Fruit fly (Drosophila melanogaster) whole organism, prepupa: Measurements from ENCODE around the gene CG10089.
A peak's percentile ranks its signal among the peaks of the same experiment; 100 is the strongest.

Experiments
- Blimp-1 ChIP-seq: fragments of 200-800 bp; sonication (Bioruptor generic); optimal IDR thresholded peaks from 3 replicates; lab custom pipeline; 2017; ENCODE audit warnings: missing biosample characterization, missing genetic modification characterization, mild to moderate bottlenecking, moderate library complexity, missing genetic modification reagents
- CG10631 ChIP-seq: fragments of 200-800 bp; sonication (Bioruptor generic); optimal IDR thresholded peaks from 2 replicates; lab custom pipeline; 2016; ENCODE audit warnings: missing biosample characterization, missing genetic modification characterization
- CG11294 ChIP-seq: fragments of 200-800 bp; sonication (Bioruptor generic); IDR thresholded peaks from 2 replicates; pipeline ENCODE4 v1.3.6; 2022; ENCODE audit warnings: missing biosample characterization, missing genetic modification characterization
- CG11762 ChIP-seq: fragments of 200-800 bp; sonication (Bioruptor generic); optimal IDR thresholded peaks from 3 replicates; lab custom pipeline; 2016; ENCODE audit warnings: missing biosample characterization, missing genetic modification characterization; ENCODE audit not compliant: insufficient read depth
- CG11902 ChIP-seq: fragments of 200-800 bp; sonication (Bioruptor generic); optimal IDR thresholded peaks from 3 replicates; lab custom pipeline; 2016; ENCODE audit warnings: missing biosample characterization, missing genetic modification characterization
- CG15336 ChIP-seq: fragments of 200-800 bp; sonication (Bioruptor generic); IDR thresholded peaks from 2 replicates; pipeline ENCODE4 v1.3.6; 2022; ENCODE audit warnings: missing biosample characterization, missing genetic modification characterization
- CG1621 ChIP-seq: fragments of 200-800 bp; sonication (Bioruptor generic); optimal IDR thresholded peaks from 3 replicates; lab custom pipeline; 2018; ENCODE audit warnings: missing biosample characterization, mild to moderate bottlenecking, missing genetic modification characterization
- CG16779 ChIP-seq: fragments of 200-800 bp; sonication (Bioruptor generic); optimal IDR thresholded peaks from 3 replicates; lab custom pipeline; 2017; ENCODE audit warnings: missing biosample characterization, mild to moderate bottlenecking, missing genetic modification characterization
- CG34406 ChIP-seq: fragments of 200-800 bp; sonication (Bioruptor generic); optimal IDR thresholded peaks from 3 replicates; lab custom pipeline; 2016; ENCODE audit warnings: missing biosample characterization, missing genetic modification characterization
- CG3919 ChIP-seq: fragments of 200-800 bp; sonication (Bioruptor generic); optimal IDR thresholded peaks from 3 replicates; lab custom pipeline; 2016; ENCODE audit warnings: missing biosample characterization, missing genetic modification characterization
- CG4318 ChIP-seq: fragments of 200-800 bp; sonication (Bioruptor generic); optimal IDR thresholded peaks from 3 replicates; lab custom pipeline; 2017; ENCODE audit warnings: missing biosample characterization, mild to moderate bottlenecking, missing genetic modification characterization
- CG6163 ChIP-seq: fragments of 200-800 bp; sonication (Bioruptor generic); IDR thresholded peaks from 3 replicates; pipeline ENCODE4 v1.3.6; 2022; ENCODE audit warnings: missing biosample characterization, missing genetic modification characterization
- CG6276 ChIP-seq: fragments of 200-800 bp; sonication (Bioruptor generic); optimal IDR thresholded peaks from 2 replicates; lab custom pipeline; 2017; ENCODE audit warnings: missing biosample characterization, mild to moderate bottlenecking, missing genetic modification characterization
- CG6808 ChIP-seq: fragments of 200-800 bp; sonication (Bioruptor generic); optimal IDR thresholded peaks from 3 replicates; lab custom pipeline; 2017; ENCODE audit warnings: missing biosample characterization, missing genetic modification characterization, mild to moderate bottlenecking, moderate library complexity, missing genetic modification reagents
- CG6854 ChIP-seq: fragments of 200-800 bp; sonication (Bioruptor generic); optimal IDR thresholded peaks from 2 replicates; lab custom pipeline; 2017; ENCODE audit warnings: missing biosample characterization, mild to moderate bottlenecking, missing genetic modification characterization
- CG7368 ChIP-seq: fragments of 200-800 bp; sonication (Bioruptor generic); optimal IDR thresholded peaks from 3 replicates; lab custom pipeline; 2016; ENCODE audit warnings: missing biosample characterization, missing genetic modification characterization
- CG8119 ChIP-seq: fragments of 200-800 bp; sonication (Bioruptor generic); IDR thresholded peaks from 3 replicates; pipeline ENCODE4 v1.3.6; 2022; ENCODE audit warnings: missing biosample characterization, missing genetic modification characterization
- CG8319 ChIP-seq: fragments of 200-800 bp; sonication (Bioruptor generic); optimal IDR thresholded peaks from 3 replicates; lab custom pipeline; 2016; ENCODE audit warnings: missing biosample characterization, missing genetic modification characterization
- CG9139 ChIP-seq: fragments of 200-800 bp; sonication (Bioruptor generic); optimal IDR thresholded peaks from 3 replicates; lab custom pipeline; 2017; ENCODE audit warnings: missing biosample characterization, mild to moderate bottlenecking, missing genetic modification characterization
- Eip75B ChIP-seq: fragments of 200-800 bp; sonication (Bioruptor generic); optimal IDR thresholded peaks from 3 replicates; lab custom pipeline; 2016; ENCODE audit warnings: missing biosample characterization, missing genetic modification characterization
- Eip78C ChIP-seq: fragments of 200-800 bp; sonication (Bioruptor generic); peaks from one replicate; lab custom pipeline; 2016; ENCODE audit warnings: missing biosample characterization, missing genetic modification characterization
- Eip93F ChIP-seq: fragments of 200-800 bp; sonication (Bioruptor generic); optimal IDR thresholded peaks from 2 replicates; lab custom pipeline; 2016; ENCODE audit warnings: missing biosample characterization, mild to moderate bottlenecking, missing genetic modification characterization
- Hr38 ChIP-seq: sonication (Bioruptor generic); optimal IDR thresholded peaks from 2 replicates; lab custom pipeline; 2016; ENCODE audit warnings: missing biosample characterization, missing genetic modification characterization
- Lpt ChIP-seq: fragments of 200-800 bp; sonication (Bioruptor generic); optimal IDR thresholded peaks from 3 replicates; lab custom pipeline; 2016; ENCODE audit warnings: missing biosample characterization, missing genetic modification characterization
- Met ChIP-seq: fragments of 200-800 bp; sonication (Bioruptor generic); optimal IDR thresholded peaks from 3 replicates; lab custom pipeline; 2016; ENCODE audit warnings: missing biosample characterization, missing genetic modification characterization
- OdsH ChIP-seq: fragments of 200-800 bp; sonication (Bioruptor generic); optimal IDR thresholded peaks from 3 replicates; lab custom pipeline; 2016; ENCODE audit warnings: missing biosample characterization, missing genetic modification characterization
- Smox ChIP-seq: fragments of 200-800 bp; sonication (Bioruptor generic); optimal IDR thresholded peaks from 3 replicates; lab custom pipeline; 2016; ENCODE audit warnings: missing biosample characterization, missing genetic modification characterization
- Sox102F ChIP-seq: fragments of 200-800 bp; sonication (Bioruptor generic); optimal IDR thresholded peaks from 2 replicates; lab custom pipeline; 2016; ENCODE audit warnings: missing biosample characterization, mild to moderate bottlenecking, missing genetic modification characterization
- Sox14 ChIP-seq: fragments of 200-800 bp; sonication (Bioruptor generic); optimal IDR thresholded peaks from 3 replicates; lab custom pipeline; 2016; ENCODE audit warnings: missing biosample characterization, missing genetic modification characterization
- acj6 ChIP-seq: fragments of 200-800 bp; sonication (Bioruptor generic); optimal IDR thresholded peaks from 3 replicates; lab custom pipeline; 2016; ENCODE audit warnings: missing biosample characterization, missing genetic modification characterization
- dac ChIP-seq: fragments of 200-800 bp; sonication (Bioruptor generic); optimal IDR thresholded peaks from 2 replicates; lab custom pipeline; 2017; ENCODE audit warnings: missing biosample characterization, mild to moderate bottlenecking, missing genetic modification characterization
- dsx ChIP-seq: fragments of 200-800 bp; optimal IDR thresholded peaks from 3 replicates; lab custom pipeline; 2019; ENCODE audit warnings: missing biosample characterization, mild to moderate bottlenecking, missing genetic modification characterization, moderate library complexity; ENCODE audit not compliant: poor library complexity, severe bottlenecking
- eg ChIP-seq: fragments of 200-800 bp; sonication (Bioruptor generic); IDR thresholded peaks from 3 replicates; pipeline ENCODE4 v1.3.6; 2022; ENCODE audit warnings: missing biosample characterization, missing genetic modification characterization
- fd85E ChIP-seq: fragments of 200-800 bp; sonication (Bioruptor generic); optimal IDR thresholded peaks from 3 replicates; lab custom pipeline; 2016; ENCODE audit warnings: missing biosample characterization, missing genetic modification characterization
- fkh ChIP-seq: fragments of 200-800 bp; sonication (Bioruptor generic); optimal IDR thresholded peaks from 3 replicates; lab custom pipeline; 2017; ENCODE audit warnings: missing biosample characterization, mild to moderate bottlenecking, missing genetic modification characterization, moderate library complexity
- net ChIP-seq: fragments of 200-800 bp; sonication (Bioruptor generic); optimal IDR thresholded peaks from 3 replicates; lab custom pipeline; 2016; ENCODE audit warnings: missing biosample characterization, missing genetic modification characterization
- pdm3 ChIP-seq: fragments of 200-800 bp; sonication (Bioruptor generic); optimal IDR thresholded peaks from 3 replicates; lab custom pipeline; 2016; ENCODE audit warnings: missing biosample characterization, missing genetic modification characterization
- salr ChIP-seq, 2 experiments: fragments of 200-800 bp; sonication (Bioruptor generic); optimal IDR thresholded peaks; 3 replicates each; lab custom pipeline; 2016 to 2018; ENCODE audit warnings: missing biosample characterization in 2 of 2, missing genetic modification characterization in 2 of 2, mild to moderate bottlenecking in 1 of 2
- spab ChIP-seq: fragments of 200-800 bp; sonication (Bioruptor generic); optimal IDR thresholded peaks from 2 replicates; lab custom pipeline; 2017; ENCODE audit warnings: missing biosample characterization, mild to moderate bottlenecking, missing genetic modification characterization, missing genetic modification reagents
- ss ChIP-seq, 2 experiments: fragments of 200-800 bp; sonication (Bioruptor generic); optimal IDR thresholded peaks; 2 replicates in 1 of 2; 3 replicates in 1 of 2; lab custom pipeline; 2017 to 2018; ENCODE audit warnings: mild to moderate bottlenecking in 2 of 2, missing biosample characterization in 2 of 2, missing genetic modification characterization in 2 of 2, moderate library complexity in 1 of 2
- svp ChIP-seq: fragments of 200-800 bp; sonication (Bioruptor generic); peaks from one replicate; lab custom pipeline; 2016; ENCODE audit warnings: missing biosample characterization, missing genetic modification characterization

The CG10089 gene

DNA sequence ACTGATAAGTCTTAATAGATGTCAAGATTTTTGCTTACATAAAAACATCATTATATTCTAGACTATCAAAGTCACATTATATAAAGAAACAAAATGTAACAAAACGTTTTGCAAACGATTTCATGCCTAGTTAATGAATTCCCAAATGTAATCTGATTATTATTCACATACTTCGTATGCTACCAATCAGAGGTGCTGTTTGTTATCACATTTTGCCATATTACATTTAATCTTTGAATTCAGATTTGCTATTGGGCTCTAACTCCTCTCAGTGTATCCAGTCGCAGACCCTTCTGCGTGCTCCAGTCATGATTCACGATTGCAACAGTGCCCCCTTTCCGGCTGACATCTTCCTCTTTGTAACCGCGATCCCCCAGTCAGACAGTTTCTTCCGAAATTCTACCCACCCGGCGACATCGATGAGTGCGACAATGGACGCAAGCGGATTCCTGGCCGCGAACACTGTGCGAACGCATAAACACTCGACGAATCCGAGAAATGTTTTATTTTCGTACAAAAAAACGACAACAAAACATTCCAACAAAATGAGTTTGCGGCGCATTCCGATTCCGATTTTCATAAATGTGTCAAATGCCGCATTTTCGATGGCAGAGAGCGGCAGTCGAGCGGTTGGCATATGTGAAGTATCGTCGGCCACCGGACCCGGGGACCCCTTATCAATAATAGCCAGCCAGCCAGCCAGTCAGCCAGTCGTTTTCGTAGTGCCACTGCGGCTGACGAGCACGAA, 13.7 kb upstream of the CG10089 start (continued):
- peak; percentile 60 for TF ChIP-seq Sox102F (GFP tag; lab: Kevin White, UChicago)
- peak; percentile 9 for TF ChIP-seq OdsH (GFP tag; lab: Kevin White, UChicago)
- TF ChIP-seq CG11902 (GFP tag; lab: Kevin White, UChicago) = no peak
- TF ChIP-seq CG8319 (GFP tag; lab: Kevin White, UChicago) = peak; percentile 26
- no peak for TF ChIP-seq dsx
- TF ChIP-seq Eip75B (GFP tag; lab: Kevin White, UChicago) = peak; percentile 60
- TF ChIP-seq Met (GFP tag; lab: Kevin White, UChicago) = peak; percentile 40
- TF ChIP-seq salr (GFP tag; optimal IDR thresholded peaks at IDR 0.05; lab: Kevin White, UChicago) = no peak
- no peak for TF ChIP-seq ss (GFP tag; optimal IDR thresholded peaks at IDR 0.05; lab: Kevin White, UChicago)
- TF ChIP-seq net = peak; percentile 50
- TF ChIP-seq CG7368 (GFP tag; lab: Kevin White, UChicago) = peak; percentile 45
- TF ChIP-seq svp = peak; percentile 93
- peak; percentile 16; the same call in 1 of the 3 replicates for TF ChIP-seq eg (GFP tag; lab: Robert Waterston, UW)
- TF ChIP-seq Smox (GFP tag; lab: Kevin White, UChicago) = peak; percentile 57
- TF ChIP-seq Blimp-1 (GFP tag; lab: Kevin White, UChicago) = no peak
- peak; percentile 58 for TF ChIP-seq Sox14 (GFP tag; lab: Kevin White, UChicago)
- peak; percentile 38 for TF ChIP-seq spab (GFP tag; lab: Kevin White, UChicago)
- TF ChIP-seq CG6276 (GFP tag; lab: Kevin White, UChicago) = no peak
- TF ChIP-seq CG10631 (GFP tag; lab: Kevin White, UChicago) = peak; percentile 25
- TF ChIP-seq CG3919 (GFP tag; lab: Kevin White, UChicago) = peak; percentile 14
- TF ChIP-seq CG6808 = peak; percentile 13
- TF ChIP-seq CG1621 (tag; lab: Kevin White, UChicago) = no peak
- no peak for TF ChIP-seq dac (GFP tag; lab: Kevin White, UChicago)
- TF ChIP-seq CG11294 (GFP tag; lab: Robert Waterston, UW) = no peak
- TF ChIP-seq CG4318 (GFP tag; lab: Kevin White, UChicago) = peak; percentile 28
- peak; percentile 3 for TF ChIP-seq pdm3
- no peak for TF ChIP-seq CG9139 (GFP tag; lab: Kevin White, UChicago)
- peak; percentile 40; the same call in 1 of the 2 replicates for TF ChIP-seq CG15336 (GFP tag; lab: Robert Waterston, UW)
- no peak for TF ChIP-seq fkh (GFP tag; lab: Kevin White, UChicago)
- no peak for TF ChIP-seq Hr38 (GFP tag; lab: Kevin White, UChicago)

DNA sequence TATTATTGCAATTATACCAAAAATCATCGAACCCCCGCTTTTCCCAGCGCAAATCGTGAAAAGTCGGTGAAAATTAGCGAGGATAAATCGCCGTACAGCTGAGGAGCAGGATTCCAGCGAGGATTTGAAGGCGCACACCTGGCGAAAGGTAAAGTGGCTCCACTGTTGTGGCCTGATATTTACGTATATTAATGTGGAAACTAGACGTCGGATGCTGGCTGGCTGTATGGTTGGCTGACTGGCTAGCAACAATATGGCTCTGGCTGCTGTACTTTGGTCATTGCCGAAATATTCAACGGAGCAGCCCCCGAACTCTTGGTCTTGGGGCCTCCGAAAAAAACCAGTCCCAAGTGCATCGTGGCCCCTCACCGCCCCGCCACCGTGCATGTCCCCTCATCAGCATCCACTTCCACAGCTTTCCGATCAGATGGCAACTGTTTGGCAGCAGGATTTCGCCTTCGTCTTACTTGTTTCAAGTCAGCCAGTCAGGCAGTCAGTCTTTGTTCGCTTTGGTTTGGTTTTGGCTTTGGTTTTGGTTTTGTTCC, 12.3 kb upstream of the CG10089 start:
- TF ChIP-seq fd85E (GFP tag; lab: Kevin White, UChicago) (no peak), CG6276 (GFP tag; lab: Kevin White, UChicago) (peak; percentile 62), eg (GFP tag; lab: Robert Waterston, UW) (0 out of 3 replicates have a peak, but pooled peaks have one; percentile 10), ss (GFP tag; optimal IDR thresholded peaks at IDR 0.05; lab: Kevin White, UChicago) (peak; percentile 50 to 53), Lpt (GFP tag; lab: Kevin White, UChicago) (peak; percentile 29), CG3919 (GFP tag; lab: Kevin White, UChicago) (peak; percentile 17), CG6808 (peak; percentile 15), CG16779 (peak; percentile 19), CG8119 (peak; percentile 56; the same call in 1 of the 3 replicates), Eip78C (GFP tag; lab: Kevin White, UChicago) (peak; percentile 58), net (peak; percentile 5), acj6 (GFP tag; lab: Kevin White, UChicago) (no peak), CG6163 (peak; percentile 30; the same call in 1 of the 3 replicates), CG34406 (GFP tag; lab: Kevin White, UChicago) (no peak), CG6854 (GFP tag; lab: Kevin White, UChicago) (peak; percentile 74), Eip93F (no peak), CG11762 (GFP tag; lab: Kevin White, UChicago) (no peak)
